Fruit fly (Drosophila melanogaster): ENCODE measurements around the gene Deaf1.

The Deaf1 gene

dm6 chr3L:19794203-19794802, 23.7 kb upstream of the Deaf1 start (continued):
- TF ChIP-seq jigr1 (GFP tag; IDR thresholded peaks at IDR 0.05): 0 out of 3 replicates have a peak, but pooled peaks have one; percentile 28
- peak; percentile 77 for TF ChIP-seq Dek (tag; optimal IDR thresholded peaks at IDR 0.05)
- TF ChIP-seq slp2 (GFP tag; optimal IDR thresholded peaks at IDR 0.05): peak; percentile 73
- TF ChIP-seq CG4617 (GFP tag; optimal IDR thresholded peaks at IDR 0.05; ENCODE audit: borderline replicate concordance): no peak
- peak; percentile 69 for TF ChIP-seq CG10462 (GFP tag; optimal IDR thresholded peaks at IDR 0.05)
- no peak; the same call in 1 of the 2 replicates for TF ChIP-seq wor (GFP tag; IDR thresholded peaks at IDR 0.05)
- no peak for TF ChIP-seq Doc3 (GFP tag; IDR thresholded peaks at IDR 0.05; ENCODE audit: partially characterized antibody)
- no peak for TF ChIP-seq Dfd (GFP tag; optimal IDR thresholded peaks at IDR 0.05)
- TF ChIP-seq Six4 (GFP tag; optimal IDR thresholded peaks at IDR 0.05): peak; percentile 79
- peak; percentile 53 for TF ChIP-seq CG10565 (GFP tag; optimal IDR thresholded peaks at IDR 0.05)
- peak; percentile 82 for TF ChIP-seq tio (GFP tag; optimal IDR thresholded peaks at IDR 0.05)
- TF ChIP-seq nom (GFP tag; optimal IDR thresholded peaks at IDR 0.05): peak; percentile 78
- peak; percentile 90 for TF ChIP-seq CG11504 (tag; optimal IDR thresholded peaks at IDR 0.05)
- no peak for TF ChIP-seq crc (GFP tag; optimal IDR thresholded peaks at IDR 0.05)
- peak; percentile 69 for TF ChIP-seq CG9609 (GFP tag; optimal IDR thresholded peaks at IDR 0.05)
- peak; percentile 36 for TF ChIP-seq CG17912 (GFP tag; optimal IDR thresholded peaks at IDR 0.05)
- TF ChIP-seq CG12659 (GFP tag; optimal IDR thresholded peaks at IDR 0.05): peak; percentile 93
- no peak for TF ChIP-seq pzg (GFP tag; optimal IDR thresholded peaks at IDR 0.05)
- TF ChIP-seq gcm2 (GFP tag; optimal IDR thresholded peaks at IDR 0.05): peak; percentile 23
- peak; percentile 85 for TF ChIP-seq bcd (GFP tag; optimal IDR thresholded peaks at IDR 0.05)
- peak; percentile 72 for TF ChIP-seq CG16815 (GFP tag; optimal IDR thresholded peaks at IDR 0.05)

- no peak for TF ChIP-seq CG8388 (GFP tag; optimal IDR thresholded peaks at IDR 0.05)
- TF ChIP-seq CG8924 (tag; optimal IDR thresholded peaks at IDR 0.05): no peak
- TF ChIP-seq Antp (GFP tag; optimal IDR thresholded peaks at IDR 0.05): no peak
- TF ChIP-seq NK7.1 (GFP tag; optimal IDR thresholded peaks at IDR 0.05): no peak
- no peak for TF ChIP-seq CG13287 (GFP tag; IDR thresholded peaks at IDR 0.05; ENCODE audit: partially characterized antibody)
- TF ChIP-seq Hsf (GFP tag; optimal IDR thresholded peaks at IDR 0.05): no peak
- no peak for TF ChIP-seq Fer1 (GFP tag; optimal IDR thresholded peaks at IDR 0.05)
- no peak for TF ChIP-seq CG2202 (tag; optimal IDR thresholded peaks at IDR 0.05)
- TF ChIP-seq ap (GFP tag; IDR thresholded peaks at IDR 0.05): no peak
- TF ChIP-seq HmgZ (tag; optimal IDR thresholded peaks at IDR 0.05): no peak
- no peak for TF ChIP-seq CG13424 (tag; optimal IDR thresholded peaks at IDR 0.05)
- TF ChIP-seq prd (optimal IDR thresholded peaks at IDR 0.05): no peak
- TF ChIP-seq prd (GFP tag; IDR thresholded peaks at IDR 0.05): no peak
- no peak for TF ChIP-seq CG8281 (tag; optimal IDR thresholded peaks at IDR 0.05)
- no peak for TF ChIP-seq BtbVII (GFP tag; optimal IDR thresholded peaks at IDR 0.05)
Measured at dm6 chr3L:19798978-19799377, 19.0 kb upstream of the Deaf1 start, which contains the start of gene Ir76a. TSS of gene Ir76a (plus strand) at chr3L:19799278.

DNA sequence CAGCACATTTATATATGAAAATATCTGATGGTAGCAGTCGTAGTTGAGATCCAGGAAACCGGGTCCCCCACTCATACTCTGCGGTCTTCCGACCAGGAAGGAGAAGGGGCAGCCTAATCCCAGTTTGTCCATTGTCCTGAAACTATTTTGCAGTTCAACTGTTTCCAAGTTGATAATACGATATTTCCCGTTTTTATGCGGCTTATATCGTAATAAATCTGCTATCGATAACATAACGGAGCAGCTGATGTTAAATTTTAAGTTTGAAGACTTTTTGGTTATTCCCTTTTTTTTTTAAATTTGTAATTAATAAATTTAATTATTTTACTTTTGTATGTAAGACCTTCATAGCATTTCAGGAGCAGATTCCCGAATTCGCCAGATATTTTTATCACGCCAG, 16.9 kb upstream of the Deaf1 start, which contains the start of gene CG14102:
TSS of gene CG14102 (minus strand) at position 187 of the 400 bp plus-strand sequence.
- TF ChIP-seq CG13287 (GFP tag; IDR thresholded peaks at IDR 0.05; ENCODE audit: partially characterized antibody) (peak; percentile 59), H15 (GFP tag; IDR thresholded peaks at IDR 0.05) (no peak), Opbp (GFP tag; IDR thresholded peaks at IDR 0.05; ENCODE audit: partially characterized antibody) (peak; percentile 50; the same call in 1 of the 3 replicates), inv (GFP tag; IDR thresholded peaks at IDR 0.05; ENCODE audit: partially characterized antibody) (peak; percentile 44), CG2129 (GFP tag; IDR thresholded peaks at IDR 0.05; ENCODE audit: partially characterized antibody) (0 out of 2 replicates have a peak, but pooled peaks have one; percentile 29), amos (GFP tag; IDR thresholded peaks at IDR 0.05; ENCODE audit: partially characterized antibody) (peak; percentile 67), vnd (GFP tag; IDR thresholded peaks at IDR 0.05; ENCODE audit: partially characterized antibody) (peak; percentile 35; the same call in 1 of the 3 replicates), Doc3 (GFP tag; IDR thresholded peaks at IDR 0.05; ENCODE audit: partially characterized antibody) (peak; percentile 62), MBD-R2 (GFP tag; IDR thresholded peaks at IDR 0.05) (peak; percentile 66), CG9215 (GFP tag; IDR thresholded peaks at IDR 0.05) (no peak), unc-4 (GFP tag; IDR thresholded peaks at IDR 0.05; ENCODE audit: partially characterized antibody) (peak; percentile 67), Dp (GFP tag; optimal IDR thresholded peaks at IDR 0.05) (peak; percentile 17), Dll (GFP tag; IDR thresholded peaks at IDR 0.05; ENCODE audit: partially characterized antibody) (peak; percentile 78), CG8765 (GFP tag; IDR thresholded peaks at IDR 0.05) (no peak)

Measured in whole organism, embryonic.